Fruit fly (Drosophila melanogaster) whole organism, adult: ENCODE measurements around the gene BBS8.
A peak's percentile ranks its signal among the peaks of the same experiment; 100 is the strongest.
"Not testable (repeated sequence)": the region's sequence is repeated elsewhere in the genome, so short reads cannot be mapped to it uniquely, and the experiment has no call there.

Experiments
- CG11617 ChIP-seq: fragments of 200-800 bp; sonication (Bioruptor generic); optimal IDR thresholded peaks from 2 replicates; lab custom pipeline; 2017; ENCODE audit warnings: mild to moderate bottlenecking, missing biosample characterization, missing genetic modification reagents, missing genetic modification characterization
- CG12768 ChIP-seq: fragments of 200-800 bp; sonication (Bioruptor generic); optimal IDR thresholded peaks from 2 replicates; lab custom pipeline; 2017; ENCODE audit warnings: missing biosample characterization, missing genetic modification characterization, mild to moderate bottlenecking, moderate library complexity, missing genetic modification reagents
- CG14711 ChIP-seq: fragments of 200-800 bp; sonication (Bioruptor generic); optimal IDR thresholded peaks from 2 replicates; lab custom pipeline; 2018; ENCODE audit warnings: missing biosample characterization, mild to moderate bottlenecking, missing genetic modification characterization, moderate library complexity
- CG1620 ChIP-seq: fragments of 200-800 bp; sonication (Bioruptor generic); optimal IDR thresholded peaks from 2 replicates; lab custom pipeline; 2016; ENCODE audit warnings: missing biosample characterization, missing genetic modification characterization
- CG33017 ChIP-seq: fragments of 200-800 bp; sonication (Bioruptor generic); optimal IDR thresholded peaks from 2 replicates; lab custom pipeline; 2018; ENCODE audit warnings: missing biosample characterization, mild to moderate bottlenecking, missing genetic modification characterization, moderate library complexity
- CG5204 ChIP-seq: fragments of 200-800 bp; sonication (Bioruptor generic); optimal IDR thresholded peaks from 2 replicates; lab custom pipeline; 2016; ENCODE audit warnings: missing biosample characterization, missing genetic modification characterization
- CG7045 ChIP-seq: fragments of 200-800 bp; sonication (Bioruptor generic); optimal IDR thresholded peaks from 2 replicates; lab custom pipeline; 2017; ENCODE audit warnings: missing biosample characterization, mild to moderate bottlenecking, missing genetic modification characterization
- CG7101 ChIP-seq: fragments of 200-800 bp; sonication (Bioruptor generic); optimal IDR thresholded peaks from 2 replicates; lab custom pipeline; 2018; ENCODE audit warnings: missing biosample characterization, mild to moderate bottlenecking, missing genetic modification characterization, moderate library complexity
- Clk ChIP-seq: fragments of 200-800 bp; sonication (Bioruptor generic); optimal IDR thresholded peaks from 2 replicates; lab custom pipeline; 2017; ENCODE audit warnings: missing biosample characterization, missing genetic modification characterization
- Crg-1 ChIP-seq: fragments of 200-800 bp; sonication (Bioruptor generic); optimal IDR thresholded peaks from 2 replicates; lab custom pipeline; 2016; ENCODE audit warnings: missing biosample characterization, missing genetic modification characterization
- Hr96 ChIP-seq: fragments of 200-800 bp; sonication (Bioruptor generic); optimal IDR thresholded peaks from 2 replicates; lab custom pipeline; 2016; ENCODE audit warnings: missing biosample characterization, missing genetic modification characterization
- Mnt ChIP-seq: fragments of 200-800 bp; sonication (Bioruptor generic); optimal IDR thresholded peaks from 2 replicates; lab custom pipeline; 2016; ENCODE audit warnings: missing biosample characterization, mild to moderate bottlenecking, missing genetic modification characterization
- bab1 ChIP-seq: fragments of 200-800 bp; sonication (Bioruptor generic); optimal IDR thresholded peaks from 3 replicates; lab custom pipeline; 2019; ENCODE audit warnings: missing biosample characterization, mild to moderate bottlenecking, missing genetic modification characterization, moderate library complexity
- cic ChIP-seq: fragments of 200-800 bp; sonication (Bioruptor generic); optimal IDR thresholded peaks from 2 replicates; lab custom pipeline; 2017; ENCODE audit warnings: missing biosample characterization, mild to moderate bottlenecking, missing genetic modification characterization, moderate library complexity
- cnc ChIP-seq, 2 experiments: fragments of >200 bp; optimal IDR thresholded peaks; 2 replicates each; lab custom pipeline; 2017
- kay ChIP-seq: fragments of 200-800 bp; sonication (Bioruptor generic); peaks from one replicate; lab custom pipeline; 2016; ENCODE audit warnings: missing biosample characterization, missing genetic modification characterization, borderline replicate concordance
- ovo ChIP-seq: fragments of 200-800 bp; sonication (Bioruptor generic); optimal IDR thresholded peaks from 2 replicates; lab custom pipeline; 2016; ENCODE audit warnings: missing biosample characterization, missing genetic modification characterization
- pad ChIP-seq: fragments of 200-800 bp; sonication (Bioruptor generic); optimal IDR thresholded peaks from 3 replicates; lab custom pipeline; 2017; ENCODE audit warnings: missing biosample characterization, missing genetic modification characterization, mild to moderate bottlenecking, moderate library complexity, missing genetic modification reagents
- tj ChIP-seq: fragments of 200-800 bp; sonication (Bioruptor generic); optimal IDR thresholded peaks from 3 replicates; lab custom pipeline; 2017; ENCODE audit warnings: missing biosample characterization, mild to moderate bottlenecking, missing genetic modification characterization, moderate library complexity
- toe ChIP-seq: fragments of 200-800 bp; sonication (Bioruptor generic); optimal IDR thresholded peaks from 2 replicates; lab custom pipeline; 2016; ENCODE audit warnings: missing biosample characterization, missing genetic modification characterization

Gene BBS8

DNA sequence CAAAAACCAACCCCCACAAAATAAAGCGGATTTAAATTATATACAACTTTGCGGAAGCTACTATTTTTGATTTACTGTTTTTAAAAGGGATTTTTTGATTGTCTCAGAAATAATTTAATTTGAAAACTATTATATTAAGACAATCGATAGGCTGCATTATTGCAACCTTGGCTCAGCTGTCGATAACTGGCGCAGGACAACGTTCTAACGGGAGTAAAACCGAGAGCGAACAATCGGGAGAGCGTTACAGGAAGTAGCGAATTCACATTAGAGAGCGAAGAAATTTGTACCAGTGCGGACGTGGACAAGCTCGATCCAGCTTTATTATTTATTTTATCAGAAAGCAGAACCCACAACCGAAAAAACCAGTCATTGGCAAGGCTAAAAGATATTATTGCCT lies 32.6 kb downstream of the BBS8 start, which contains the start of gene CG4133:
Gene CG4133, plus strand, starts transcription at position 258 of the 400 bp plus-strand sequence.
- not testable (repeated sequence) for TF ChIP-seq cic; toe (GFP tag; lab: Kevin White, UChicago); pad (GFP tag; lab: Kevin White, UChicago)

DNA sequence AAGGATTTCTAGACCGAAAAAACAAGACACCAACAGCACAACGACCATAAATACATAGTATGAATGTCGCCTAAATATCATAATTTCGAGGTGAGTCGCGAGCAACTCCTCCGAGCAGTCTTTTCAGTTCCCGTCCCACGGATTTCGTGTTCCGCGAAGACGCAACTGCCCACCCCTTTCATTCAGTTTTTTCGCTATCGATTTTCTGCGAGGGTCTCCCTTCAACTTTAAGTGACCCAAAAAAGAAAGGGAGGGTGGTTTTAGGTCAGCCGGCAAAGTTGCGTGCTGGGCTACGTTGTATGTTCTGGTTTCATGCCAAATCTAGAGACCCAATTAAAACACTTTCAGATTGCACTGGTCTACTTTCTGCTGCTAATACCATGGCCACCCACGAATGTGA lies 33.1 kb downstream of the BBS8 start:
- TF ChIP-seq cic, result no peak
- TF ChIP-seq CG33017 (tag; lab: Kevin White, UChicago), result no peak
- TF ChIP-seq CG7045 (GFP tag; lab: Kevin White, UChicago), result no peak
- no peak for TF ChIP-seq CG1620 (GFP tag; lab: Kevin White, UChicago)
- TF ChIP-seq CG11617, result no peak
- no peak for TF ChIP-seq toe (GFP tag; lab: Kevin White, UChicago)
- TF ChIP-seq CG12768 (GFP tag; lab: Kevin White, UChicago), result no peak

DNA sequence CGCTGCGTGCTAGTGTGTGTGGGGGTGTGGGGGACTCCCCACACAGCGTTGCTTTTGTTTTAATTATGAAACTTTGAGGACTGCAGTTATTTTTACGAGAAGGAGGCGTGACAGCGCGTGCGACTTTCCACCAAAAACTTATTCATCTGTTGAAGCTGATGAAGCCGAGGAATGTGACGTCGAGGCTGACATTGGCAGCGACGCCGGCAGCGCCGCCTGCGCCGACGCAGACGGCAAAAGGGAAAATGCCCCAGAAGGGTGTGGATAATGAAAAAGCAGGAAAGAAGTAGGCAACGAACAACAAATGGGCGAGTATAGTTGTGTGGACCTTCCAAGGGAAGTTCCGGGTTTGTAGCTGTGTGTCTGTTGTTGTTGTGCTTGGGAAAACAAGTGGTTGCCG lies 45.0 kb downstream of the BBS8 start:
- TF ChIP-seq CG5204 (GFP tag; lab: Kevin White, UChicago), result no peak
- no peak for TF ChIP-seq Hr96 (GFP tag; lab: Kevin White, UChicago)
- TF ChIP-seq tj (GFP tag; lab: Kevin White, UChicago), result no peak
- no peak for TF ChIP-seq CG7045 (GFP tag; lab: Kevin White, UChicago)
- TF ChIP-seq CG1620 (GFP tag; lab: Kevin White, UChicago), result no peak
- TF ChIP-seq CG12768 (GFP tag; lab: Kevin White, UChicago), result no peak

DNA sequence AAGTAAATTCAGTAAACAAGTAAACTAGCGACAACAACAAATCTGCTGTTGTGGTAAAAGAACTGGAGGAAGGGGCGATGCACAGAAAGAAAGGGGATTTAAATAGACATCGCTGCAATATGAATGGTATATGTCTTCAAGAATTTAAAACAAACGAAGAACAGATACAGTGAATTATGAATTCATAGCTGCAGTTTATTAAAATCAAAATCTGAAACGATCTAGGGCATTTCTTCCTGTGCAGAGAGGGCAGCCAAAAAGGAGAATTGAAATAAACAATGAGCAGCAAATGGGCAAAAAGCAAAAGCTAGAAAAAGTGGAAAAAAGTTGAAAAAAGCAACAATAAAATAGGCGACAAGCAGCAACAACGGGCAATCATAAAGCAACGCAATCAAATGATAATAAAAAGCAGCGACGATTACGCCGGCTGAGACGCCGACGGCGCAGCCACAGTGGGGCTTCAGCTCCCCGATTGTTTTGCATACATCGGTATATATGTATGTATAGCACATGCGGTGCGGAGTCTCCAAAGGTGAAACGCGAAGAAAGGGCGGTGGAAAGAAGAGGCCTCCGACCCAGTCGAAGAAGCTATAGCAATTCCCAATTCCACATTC lies 46.2 kb downstream of the BBS8 start:
- TF ChIP-seq bab1 (no peak), CG11617 (peak; percentile 50), Hr96 (GFP tag; lab: Kevin White, UChicago) (peak; percentile 32), CG5204 (GFP tag; lab: Kevin White, UChicago) (peak; percentile 48), CG7101 (tag; lab: Kevin White, UChicago) (peak; percentile 68), cnc (optimal IDR thresholded peaks at IDR 0.05; lab: Kevin White, UChicago) (no peak), Crg-1 (GFP tag; lab: Kevin White, UChicago) (no peak), pad (GFP tag; lab: Kevin White, UChicago) (peak; percentile 14), CG7045 (GFP tag; lab: Kevin White, UChicago) (peak; percentile 18), CG33017 (tag; lab: Kevin White, UChicago) (peak; percentile 63), toe (GFP tag; lab: Kevin White, UChicago) (no peak), CG1620 (GFP tag; lab: Kevin White, UChicago) (no peak), cic (peak; percentile 84), Clk (GFP tag; lab: Kevin White, UChicago) (no peak), CG12768 (GFP tag; lab: Kevin White, UChicago) (peak; percentile 65), tj (GFP tag; lab: Kevin White, UChicago) (peak; percentile 60), kay (GFP tag; lab: Kevin White, UChicago) (peak; percentile 89), Mnt (GFP tag; lab: Kevin White, UChicago) (no peak), CG14711 (peak; percentile 74), ovo (GFP tag; lab: Kevin White, UChicago) (no peak)

DNA sequence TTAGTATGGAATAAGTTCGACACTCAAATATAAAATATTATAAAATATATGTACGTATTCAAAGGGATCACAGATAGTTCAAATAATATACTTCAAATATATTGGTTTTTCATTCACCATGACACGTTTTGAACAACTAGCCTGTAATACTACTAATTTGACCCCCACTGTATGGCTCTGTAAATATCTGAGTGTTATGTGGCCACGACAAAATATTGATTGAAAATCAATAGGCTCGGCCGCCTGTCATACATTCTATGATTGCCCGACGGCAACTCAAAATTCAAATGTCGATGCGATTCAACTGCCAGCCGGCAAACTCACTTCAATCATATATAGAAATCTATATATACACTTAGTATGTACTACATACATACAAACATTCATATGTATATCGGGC lies 47.2 kb downstream of the BBS8 start:
- TF ChIP-seq CG12768 (GFP tag; lab: Kevin White, UChicago) (no peak), kay (GFP tag; lab: Kevin White, UChicago) (peak; percentile 28)

DNA sequence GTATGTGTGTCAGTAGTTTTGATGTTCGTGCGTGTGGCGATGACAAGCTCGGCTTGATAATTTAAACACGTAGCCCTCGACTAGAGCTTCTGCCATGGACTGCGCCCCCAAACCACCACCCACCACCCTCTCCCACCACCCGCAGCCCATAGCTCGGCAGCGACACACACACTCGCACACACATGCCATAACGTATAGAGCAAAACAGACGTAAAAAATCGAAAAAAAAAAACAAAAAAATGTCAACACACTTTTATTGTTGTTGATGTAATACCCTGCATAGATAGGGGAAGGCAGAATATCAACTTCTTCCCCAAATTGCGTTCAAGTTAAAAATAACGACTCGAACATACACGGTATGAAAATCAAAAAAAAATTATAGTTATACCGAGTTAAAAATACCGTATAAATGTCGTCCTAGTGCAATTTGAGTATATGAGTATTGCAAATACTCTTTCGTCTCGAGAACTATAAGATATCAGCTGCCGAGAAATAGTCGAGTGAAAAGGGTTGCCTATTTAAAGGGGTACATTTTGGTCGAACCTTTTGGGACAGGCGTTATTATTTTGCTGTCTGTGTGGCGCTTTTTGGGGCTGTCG lies 47.8 kb downstream of the BBS8 start:
- peak; percentile 16 for TF ChIP-seq Clk (GFP tag; lab: Kevin White, UChicago)
- TF ChIP-seq pad (GFP tag; lab: Kevin White, UChicago), result peak; percentile 34
- TF ChIP-seq cnc (optimal IDR thresholded peaks at IDR 0.05; lab: Kevin White, UChicago), result no peak
- TF ChIP-seq bab1, result peak; percentile 47
- TF ChIP-seq Crg-1 (GFP tag; lab: Kevin White, UChicago), result peak; percentile 42
- no peak for TF ChIP-seq CG11617
- TF ChIP-seq CG14711, result peak; percentile 56
- peak; percentile 29 for TF ChIP-seq Mnt (GFP tag; lab: Kevin White, UChicago)
- peak; percentile 18 for TF ChIP-seq toe (GFP tag; lab: Kevin White, UChicago)
- peak; percentile 58 for TF ChIP-seq Hr96 (GFP tag; lab: Kevin White, UChicago)
- TF ChIP-seq ovo (GFP tag; lab: Kevin White, UChicago), result no peak
- peak; percentile 55 for TF ChIP-seq CG7101 (tag; lab: Kevin White, UChicago)
- peak; percentile 22 for TF ChIP-seq CG5204 (GFP tag; lab: Kevin White, UChicago)
- peak; percentile 59 for TF ChIP-seq CG33017 (tag; lab: Kevin White, UChicago)
- peak; percentile 61 for TF ChIP-seq cic
- no peak for TF ChIP-seq CG1620 (GFP tag; lab: Kevin White, UChicago)
- TF ChIP-seq tj (GFP tag; lab: Kevin White, UChicago), result no peak
- peak; percentile 94 for TF ChIP-seq CG12768 (GFP tag; lab: Kevin White, UChicago)
- peak; percentile 75 for TF ChIP-seq kay (GFP tag; lab: Kevin White, UChicago)
- TF ChIP-seq CG7045 (GFP tag; lab: Kevin White, UChicago), result peak; percentile 49
